Worm (Caenorhabditis elegans): ENCODE data around the gene sprp-4.

The sprp-4 gene

ce11 chrX:8817929-8818328 is 35.5 kb downstream of the sprp-4 start (continued):
- TF ChIP-seq che-1 (tag; optimal IDR thresholded peaks at IDR 0.05) (peak; percentile 54), pat-9 (tag; optimal IDR thresholded peaks at IDR 0.05) (no peak), dve-1 (tag; optimal IDR thresholded peaks at IDR 0.05) (no peak), unc-3 (GFP tag; conservative IDR thresholded peaks at IDR 0.05) (no peak), unc-3 (tag; optimal IDR thresholded peaks at IDR 0.05) (no peak), hlh-8 (tag; optimal IDR thresholded peaks at IDR 0.05) (no peak), hlh-6 (tag; optimal IDR thresholded peaks at IDR 0.05) (no peak), ceh-31 (tag; optimal IDR thresholded peaks at IDR 0.05) (no peak), ceh-2 (tag; optimal IDR thresholded peaks at IDR 0.05) (no peak), zip-5 (tag; optimal IDR thresholded peaks at IDR 0.05) (no peak), ceh-6 (GFP tag; optimal IDR thresholded peaks at IDR 0.05) (peak; percentile 48), syd-9 (tag; optimal IDR thresholded peaks at IDR 0.05) (no peak), K02D7.2 (tag; optimal IDR thresholded peaks at IDR 0.05) (no peak), gmeb-2 (tag; optimal IDR thresholded peaks at IDR 0.05) (peak; percentile 33), pros-1 (tag; optimal IDR thresholded peaks at IDR 0.05) (no peak)

- TF ChIP-seq dmd-4 (tag; optimal IDR thresholded peaks at IDR 0.05; ENCODE audit: borderline replicate concordance) (no peak), elt-2 (tag; optimal IDR thresholded peaks at IDR 0.05) (peak; percentile 86)
Observed at ce11 chrX:8811916-8812315, 41.5 kb downstream of the sprp-4 start, which contains the start of gene cnnm-2. cnnm-2 (plus strand) TSS chrX:8812105.

- TF ChIP-seq ref-2 (tag; optimal IDR thresholded peaks at IDR 0.05), result peak; percentile 87
- TF ChIP-seq unc-86 (tag; optimal IDR thresholded peaks at IDR 0.05), result no peak
- peak; percentile 30 for TF ChIP-seq dmd-4 (tag; optimal IDR thresholded peaks at IDR 0.05; ENCODE audit: borderline replicate concordance)
- TF ChIP-seq elt-2 (tag; optimal IDR thresholded peaks at IDR 0.05), result peak; percentile 65
- TF ChIP-seq zip-5 (tag; optimal IDR thresholded peaks at IDR 0.05), result no peak
- no peak for TF ChIP-seq lin-11 (tag; optimal IDR thresholded peaks at IDR 0.05)
- TF ChIP-seq ceh-18 (tag; optimal IDR thresholded peaks at IDR 0.05), result peak; percentile 75
- peak; percentile 85 for TF ChIP-seq ceh-48 (tag; optimal IDR thresholded peaks at IDR 0.05)
- no peak for TF ChIP-seq madf-2 (tag; optimal IDR thresholded peaks at IDR 0.05)
- TF ChIP-seq ceh-34 (tag; optimal IDR thresholded peaks at IDR 0.05), result peak; percentile 76
- TF ChIP-seq C38D4.7 (GFP tag; optimal IDR thresholded peaks at IDR 0.05), result no peak
- TF ChIP-seq T23F11.4 (GFP tag; optimal IDR thresholded peaks at IDR 0.05), result no peak
- TF ChIP-seq ztf-16 (tag; optimal IDR thresholded peaks at IDR 0.05), result peak; percentile 23
- no peak for TF ChIP-seq ama-1 (optimal IDR thresholded peaks at IDR 0.05)
- peak; percentile 42 for TF ChIP-seq ets-4 (tag; optimal IDR thresholded peaks at IDR 0.05)
- no peak for TF ChIP-seq pha-2 (tag; optimal IDR thresholded peaks at IDR 0.05)
- peak; percentile 76 for TF ChIP-seq nfya-1 (tag; optimal IDR thresholded peaks at IDR 0.05)
- TF ChIP-seq hlh-6 (tag; optimal IDR thresholded peaks at IDR 0.05), result no peak
- TF ChIP-seq rnt-1 (tag; optimal IDR thresholded peaks at IDR 0.05), result no peak
- TF ChIP-seq fax-1 (tag; optimal IDR thresholded peaks at IDR 0.05), result no peak
- TF ChIP-seq ttx-3 (tag; optimal IDR thresholded peaks at IDR 0.05), result peak; percentile 17
- TF ChIP-seq eyg-1 (tag; optimal IDR thresholded peaks at IDR 0.05), result peak; percentile 30
- peak; percentile 67 for TF ChIP-seq ceh-14 (tag; optimal IDR thresholded peaks at IDR 0.05)
- TF ChIP-seq fkh-6 (tag; optimal IDR thresholded peaks at IDR 0.05), result peak; percentile 20
- TF ChIP-seq pha-4 (tag; optimal IDR thresholded peaks at IDR 0.05), result no peak
- peak; percentile 86 for TF ChIP-seq ceh-31 (tag; optimal IDR thresholded peaks at IDR 0.05)
- peak; percentile 75 for TF ChIP-seq unc-42 (tag; optimal IDR thresholded peaks at IDR 0.05)
- peak; percentile 54 for TF ChIP-seq F13H6.1 (tag; optimal IDR thresholded peaks at IDR 0.05)
- peak; percentile 82 for TF ChIP-seq hlh-30 (tag; optimal IDR thresholded peaks at IDR 0.05; ENCODE audit: insufficient read depth)
- peak; percentile 32 for TF ChIP-seq C08G9.2 (tag; optimal IDR thresholded peaks at IDR 0.05)
- TF ChIP-seq syd-9 (tag; optimal IDR thresholded peaks at IDR 0.05), result peak; percentile 42
- TF ChIP-seq hlh-13 (GFP tag; optimal IDR thresholded peaks at IDR 0.05), result no peak
- TF ChIP-seq hlh-8 (tag; optimal IDR thresholded peaks at IDR 0.05), result peak; percentile 73
- no peak for TF ChIP-seq ceh-6 (GFP tag; optimal IDR thresholded peaks at IDR 0.05)
- TF ChIP-seq tbx-7 (tag; optimal IDR thresholded peaks at IDR 0.05), result no peak
- TF ChIP-seq sdc-2 (tag; optimal IDR thresholded peaks at IDR 0.05), result peak; percentile 87
- no peak for TF ChIP-seq K09A11.1 (tag; optimal IDR thresholded peaks at IDR 0.05; ENCODE audit: insufficient read depth)
- TF ChIP-seq pat-9 (tag; optimal IDR thresholded peaks at IDR 0.05), result no peak
- no peak for TF ChIP-seq pax-1 (tag; optimal IDR thresholded peaks at IDR 0.05)
- TF ChIP-seq ceh-19 (GFP tag; optimal IDR thresholded peaks at IDR 0.05), result peak; percentile 29
- TF ChIP-seq tbx-2 (tag; optimal IDR thresholded peaks at IDR 0.05), result peak; percentile 85
Observed at ce11 chrX:8810908-8811307, 42.5 kb downstream of the sprp-4 start, which contains the start of gene R04E5.9. R04E5.9 (minus strand) TSS chrX:8811142.

Measured in whole organism, late embryonic.